Fruit fly (Drosophila melanogaster) whole organism, embryonic: Measurements from ENCODE around the gene CG14232.

Experiments used
- Adf1 ChIP-seq: fragments of 200-800 bp; sonication (Bioruptor generic); IDR thresholded peaks from 2 replicates; pipeline ENCODE4 v1.3.6; 2022; ENCODE audit warnings: missing biosample characterization, missing genetic modification characterization
- CG10267 ChIP-seq: fragments of 200-800 bp; sonication (Bioruptor generic); optimal IDR thresholded peaks from 2 replicates; lab custom pipeline; 2018; ENCODE audit warnings: missing biosample characterization, mild to moderate bottlenecking, missing genetic modification characterization, moderate library complexity
- CG10959 ChIP-seq: fragments of 200-800 bp; sonication (Bioruptor generic); IDR thresholded peaks from 2 replicates; pipeline ENCODE4 v1.3.6; 2022; ENCODE audit warnings: missing biosample characterization, missing genetic modification characterization
- CG11695 ChIP-seq: fragments of 200-800 bp; sonication (Bioruptor generic); IDR thresholded peaks from 3 replicates; pipeline ENCODE4 v1.3.6; 2022; ENCODE audit warnings: missing biosample characterization, missing genetic modification characterization
- CG12769 ChIP-seq: fragments of 200-800 bp; sonication (Bioruptor generic); optimal IDR thresholded peaks from 2 replicates; lab custom pipeline; 2019; ENCODE audit warnings: missing biosample characterization, mild to moderate bottlenecking, missing genetic modification characterization, moderate library complexity
- CG14667 ChIP-seq: fragments of 200-800 bp; sonication (Bioruptor generic); IDR thresholded peaks from 2 replicates; pipeline ENCODE4 v1.3.6; 2022; ENCODE audit warnings: missing biosample characterization, missing genetic modification characterization
- CG14710 ChIP-seq: fragments of 200-800 bp; sonication (Bioruptor generic); optimal IDR thresholded peaks from 3 replicates; lab custom pipeline; 2019; ENCODE audit warnings: missing biosample characterization, mild to moderate bottlenecking, missing genetic modification characterization, moderate library complexity
- CG1529 ChIP-seq: fragments of 200-800 bp; sonication (Bioruptor generic); optimal IDR thresholded peaks from 3 replicates; lab custom pipeline; 2018; ENCODE audit warnings: missing biosample characterization, missing genetic modification characterization
- CG17829 ChIP-seq: fragments of 200-800 bp; optimal IDR thresholded peaks from 2 replicates; lab custom pipeline; 2019; ENCODE audit warnings: missing biosample characterization, mild to moderate bottlenecking, missing genetic modification characterization, moderate library complexity
- CG2678 ChIP-seq: fragments of 200-800 bp; sonication (Bioruptor generic); optimal IDR thresholded peaks from 3 replicates; lab custom pipeline; 2019; ENCODE audit warnings: missing biosample characterization, mild to moderate bottlenecking, missing genetic modification characterization, moderate library complexity
- CG34376 ChIP-seq: fragments of 200-800 bp; sonication (Bioruptor generic); optimal IDR thresholded peaks from 2 replicates; lab custom pipeline; 2018; ENCODE audit warnings: missing biosample characterization, mild to moderate bottlenecking, missing genetic modification characterization
- CG42726 ChIP-seq: fragments of 200-800 bp; sonication (Bioruptor generic); IDR thresholded peaks from 2 replicates; pipeline ENCODE4 v1.3.6; 2022; ENCODE audit warnings: missing biosample characterization, missing genetic modification characterization; ENCODE audit not compliant: partially characterized antibody
- CG4404 ChIP-seq: fragments of 200-800 bp; sonication (Bioruptor generic); IDR thresholded peaks from 2 replicates; pipeline ENCODE4 v1.3.6; 2022; ENCODE audit warnings: missing biosample characterization, missing genetic modification characterization
- CG4707 ChIP-seq: fragments of 200-800 bp; sonication (Bioruptor generic); optimal IDR thresholded peaks from 2 replicates; lab custom pipeline; 2018; ENCODE audit warnings: missing biosample characterization, mild to moderate bottlenecking, missing genetic modification characterization, moderate library complexity
- CG4730 ChIP-seq: fragments of 200-800 bp; sonication (Bioruptor generic); IDR thresholded peaks from 2 replicates; pipeline ENCODE4 v1.3.6; 2022; ENCODE audit warnings: missing biosample characterization, missing genetic modification characterization
- CG6791 ChIP-seq: fragments of 200-800 bp; sonication (Bioruptor generic); IDR thresholded peaks from 3 replicates; pipeline ENCODE4 v1.3.6; 2022; ENCODE audit warnings: missing biosample characterization, missing genetic modification characterization; ENCODE audit not compliant: partially characterized antibody
- CG8359 ChIP-seq: fragments of 200-800 bp; sonication (Bioruptor generic); optimal IDR thresholded peaks from 2 replicates; lab custom pipeline; 2017; ENCODE audit warnings: missing biosample characterization, mild to moderate bottlenecking, missing genetic modification characterization, borderline replicate concordance
- CG9797 ChIP-seq: fragments of 200-800 bp; sonication (Bioruptor generic); optimal IDR thresholded peaks from 3 replicates; lab custom pipeline; 2018; ENCODE audit warnings: missing biosample characterization, mild to moderate bottlenecking, missing genetic modification characterization
- Dad ChIP-seq: fragments of 200-800 bp; sonication (Bioruptor generic); optimal IDR thresholded peaks from 3 replicates; lab custom pipeline; 2016; ENCODE audit warnings: missing biosample characterization, missing genetic modification characterization
- Deaf1 ChIP-seq: fragments of 200-800 bp; optimal IDR thresholded peaks from 3 replicates; lab custom pipeline; 2019; ENCODE audit warnings: missing biosample characterization, mild to moderate bottlenecking, missing genetic modification characterization, moderate library complexity
- Doc3 ChIP-seq: fragments of 200-800 bp; sonication (Bioruptor generic); IDR thresholded peaks from 3 replicates; pipeline ENCODE4 v1.3.6; 2022; ENCODE audit warnings: missing biosample characterization, missing genetic modification characterization; ENCODE audit not compliant: partially characterized antibody
- Fer1 ChIP-seq: fragments of 200-800 bp; sonication (Bioruptor generic); optimal IDR thresholded peaks from 2 replicates; lab custom pipeline; 2017; ENCODE audit warnings: missing biosample characterization, mild to moderate bottlenecking, missing genetic modification characterization
- Hand ChIP-seq: fragments of 200-800 bp; sonication (Bioruptor generic); optimal IDR thresholded peaks from 2 replicates; lab custom pipeline; 2017; ENCODE audit warnings: mild to moderate bottlenecking, missing biosample characterization, missing genetic modification reagents, missing genetic modification characterization
- Hr39 ChIP-seq: fragments of >200 bp; optimal IDR thresholded peaks from 2 replicates; lab custom pipeline; 2017
- MBD-R2 ChIP-seq: fragments of 200-800 bp; sonication (Bioruptor generic); IDR thresholded peaks from 2 replicates; pipeline ENCODE4 v1.3.6; 2022; ENCODE audit warnings: missing biosample characterization, missing genetic modification characterization
- Mrtf ChIP-seq: fragments of 200-800 bp; sonication (Bioruptor generic); IDR thresholded peaks from 3 replicates; pipeline ENCODE4 v1.3.6; 2022; ENCODE audit warnings: missing biosample characterization, missing genetic modification characterization
- Rx ChIP-seq: fragments of 200-800 bp; sonication (Bioruptor generic); IDR thresholded peaks from 2 replicates; pipeline ENCODE4 v1.3.6; 2022; ENCODE audit warnings: missing biosample characterization, missing genetic modification characterization
- Scr ChIP-seq: fragments of 200-800 bp; sonication (Bioruptor generic); IDR thresholded peaks from 2 replicates; pipeline ENCODE4 v1.3.6; 2022; ENCODE audit warnings: missing biosample characterization, missing genetic modification characterization; ENCODE audit not compliant: partially characterized antibody
- Sin3A ChIP-seq: fragments of >200 bp; optimal IDR thresholded peaks from 2 replicates; lab custom pipeline; 2018
- Xbp1 ChIP-seq: fragments of 200-800 bp; sonication (Bioruptor generic); optimal IDR thresholded peaks from 3 replicates; lab custom pipeline; 2016; ENCODE audit warnings: missing biosample characterization, mild to moderate bottlenecking, missing genetic modification characterization
- ap ChIP-seq: fragments of 200-800 bp; sonication (Bioruptor generic); IDR thresholded peaks from 2 replicates; pipeline ENCODE4 v1.3.6; 2022; ENCODE audit warnings: missing biosample characterization, missing genetic modification characterization
- br ChIP-seq: fragments of >200 bp; optimal IDR thresholded peaks from 2 replicates; lab custom pipeline; 2017
- ci ChIP-seq: fragments of 200-800 bp; sonication (Bioruptor generic); IDR thresholded peaks from 3 replicates; pipeline ENCODE4 v1.3.6; 2022; ENCODE audit warnings: missing biosample characterization, missing genetic modification characterization
- da ChIP-seq: fragments of 200-800 bp; sonication (Bioruptor generic); optimal IDR thresholded peaks from 2 replicates; lab custom pipeline; 2016; ENCODE audit warnings: missing biosample characterization, missing genetic modification characterization
- dmrt11E ChIP-seq: fragments of 200-800 bp; sonication (Bioruptor generic); optimal IDR thresholded peaks from 3 replicates; lab custom pipeline; 2018; ENCODE audit warnings: missing biosample characterization, mild to moderate bottlenecking, missing genetic modification characterization, moderate library complexity
- eyg ChIP-seq: fragments of 200-800 bp; sonication (Bioruptor generic); optimal IDR thresholded peaks from 3 replicates; lab custom pipeline; 2016; ENCODE audit warnings: missing biosample characterization, missing genetic modification characterization
- fd102C ChIP-seq: fragments of 200-800 bp; sonication (Bioruptor generic); optimal IDR thresholded peaks from 2 replicates; lab custom pipeline; 2018; ENCODE audit warnings: missing biosample characterization, mild to moderate bottlenecking, missing genetic modification characterization, moderate library complexity
- h ChIP-seq: fragments of >200 bp; optimal IDR thresholded peaks from 2 replicates; lab custom pipeline; 2017
- nom ChIP-seq: fragments of 200-800 bp; sonication (Bioruptor generic); optimal IDR thresholded peaks from 2 replicates; lab custom pipeline; 2017; ENCODE audit warnings: missing biosample characterization, missing genetic modification characterization, mild to moderate bottlenecking, moderate library complexity, missing genetic modification reagents
- org-1 ChIP-seq: fragments of 200-800 bp; sonication (Bioruptor generic); optimal IDR thresholded peaks from 2 replicates; lab custom pipeline; 2017; ENCODE audit warnings: missing biosample characterization, missing genetic modification characterization
- peb ChIP-seq: fragments of 200-800 bp; sonication (Bioruptor generic); IDR thresholded peaks from 2 replicates; pipeline ENCODE4 v1.3.6; 2022; ENCODE audit warnings: missing biosample characterization, missing genetic modification characterization
- phol ChIP-seq: fragments of 200-800 bp; sonication (Bioruptor generic); optimal IDR thresholded peaks from 3 replicates; lab custom pipeline; 2018; ENCODE audit warnings: missing biosample characterization, mild to moderate bottlenecking, missing genetic modification characterization, moderate library complexity
- pum ChIP-seq: fragments of 200-800 bp; sonication (Bioruptor generic); optimal IDR thresholded peaks from 2 replicates; lab custom pipeline; 2016; ENCODE audit warnings: missing biosample characterization, missing genetic modification characterization
- repo ChIP-seq: fragments of 200-800 bp; sonication (Bioruptor generic); optimal IDR thresholded peaks from 2 replicates; lab custom pipeline; 2016; ENCODE audit warnings: missing biosample characterization, missing genetic modification characterization
- sc ChIP-seq, 3 experiments: fragments of >200 bp in 2 of 3; fragments of 200-800 bp in 1 of 3; sonication (Bioruptor generic) in 1 of 3; optimal IDR thresholded peaks; 2 replicates in 2 of 3; 3 replicates in 1 of 3; lab custom pipeline; 2017; ENCODE audit warnings: mild to moderate bottlenecking in 1 of 3, missing biosample characterization in 1 of 3, missing genetic modification characterization in 1 of 3, missing genetic modification reagents in 1 of 3
- schlank ChIP-seq: fragments of 200-800 bp; sonication (Bioruptor generic); optimal IDR thresholded peaks from 2 replicates; lab custom pipeline; 2018; ENCODE audit warnings: missing biosample characterization, mild to moderate bottlenecking, missing genetic modification characterization
- tin ChIP-seq: fragments of 200-800 bp; sonication (Bioruptor generic); optimal IDR thresholded peaks from 3 replicates; lab custom pipeline; 2016; ENCODE audit warnings: missing biosample characterization, missing genetic modification characterization
- tna ChIP-seq: fragments of 200-800 bp; sonication (Bioruptor generic); IDR thresholded peaks from 2 replicates; pipeline ENCODE4 v1.3.6; 2022; ENCODE audit warnings: missing biosample characterization, missing genetic modification characterization; ENCODE audit not compliant: partially characterized antibody
- yki ChIP-seq: fragments of >200 bp; optimal IDR thresholded peaks from 3 replicates; lab custom pipeline; 2018
- zen ChIP-seq: fragments of 200-800 bp; sonication (Bioruptor generic); optimal IDR thresholded peaks from 3 replicates; lab custom pipeline; 2018; ENCODE audit warnings: missing biosample characterization, mild to moderate bottlenecking, missing genetic modification characterization, moderate library complexity

CG14232 gene

dm6 chrX:19692951-19693698, 10.9 kb downstream of the CG14232 start, which contains the start of gene Mer (continued):
- peak; percentile 76 for TF ChIP-seq tin (GFP tag; lab: Kevin White, UChicago)
- peak; percentile 45 for TF ChIP-seq Adf1 (GFP tag; lab: Robert Waterston, UW)
- TF ChIP-seq yki (lab: Kevin White, UChicago), result peak; percentile 41
- peak; percentile 75 for TF ChIP-seq schlank (tag; lab: Kevin White, UChicago)
- TF ChIP-seq pum (GFP tag; lab: Kevin White, UChicago), result peak; percentile 78
- TF ChIP-seq dmrt11E (tag; lab: Kevin White, UChicago), result peak; percentile 76
- TF ChIP-seq ci (GFP tag; lab: Robert Waterston, UW), result peak; percentile 89
- peak; percentile 67 for TF ChIP-seq CG4730 (GFP tag; lab: Robert Waterston, UW)
- peak; percentile 63 for TF ChIP-seq Rx (GFP tag; lab: Robert Waterston, UW)
- peak; percentile 76 for TF ChIP-seq repo
- TF ChIP-seq br, result no peak
- peak; percentile 12 for TF ChIP-seq Sin3A (lab: Kevin White, UChicago)
- peak; percentile 61 for TF ChIP-seq zen
- TF ChIP-seq CG2678 (tag; lab: Kevin White, UChicago), result peak; percentile 88
- TF ChIP-seq CG12769 (tag; lab: Kevin White, UChicago), result peak; percentile 94
- TF ChIP-seq Hr39 (lab: Kevin White, UChicago), result no peak
- TF ChIP-seq CG14710 (tag; lab: Kevin White, UChicago), result peak; percentile 62
- TF ChIP-seq CG10959 (GFP tag; lab: Robert Waterston, UW), result peak; percentile 66
- TF ChIP-seq h (lab: Kevin White, UChicago), result no peak
- no peak for TF ChIP-seq Scr (GFP tag; lab: Robert Waterston, UW)
- no peak for TF ChIP-seq sc (optimal IDR thresholded peaks at IDR 0.05; lab: Kevin White, UChicago)
- TF ChIP-seq sc (GFP tag; optimal IDR thresholded peaks at IDR 0.05; lab: Kevin White, UChicago), result no peak
- TF ChIP-seq Deaf1, result peak; percentile 54
- TF ChIP-seq CG8359, result peak; percentile 54
- no peak for TF ChIP-seq CG42726
- peak; percentile 52 for TF ChIP-seq da
- peak; percentile 91 for TF ChIP-seq Fer1 (GFP tag; lab: Kevin White, UChicago)
- peak; percentile 77 for TF ChIP-seq eyg (GFP tag; lab: Kevin White, UChicago)
- peak; percentile 67 for TF ChIP-seq CG9797
- peak; percentile 71 for TF ChIP-seq CG10267
- TF ChIP-seq CG1529 (GFP tag; lab: Kevin White, UChicago), result peak; percentile 70
- TF ChIP-seq fd102C (GFP tag; lab: Kevin White, UChicago), result peak; percentile 10
- TF ChIP-seq nom, result peak; percentile 79
- TF ChIP-seq ap (GFP tag; lab: Robert Waterston, UW), result peak; percentile 35; the same call in 1 of the 2 replicates
- peak; percentile 38; the same call in 1 of the 2 replicates for TF ChIP-seq tna (GFP tag; lab: Robert Waterston, UW)
- TF ChIP-seq Doc3 (GFP tag; lab: Robert Waterston, UW), result no peak
- peak; percentile 81 for TF ChIP-seq phol (tag; lab: Kevin White, UChicago)
- peak; percentile 60 for TF ChIP-seq CG4404
- TF ChIP-seq CG34376 (GFP tag; lab: Kevin White, UChicago), result peak; percentile 90
- peak; percentile 52; the same call in 1 of the 2 replicates for TF ChIP-seq CG14667 (GFP tag; lab: Robert Waterston, UW)
- TF ChIP-seq peb (GFP tag; lab: Robert Waterston, UW), result peak; percentile 55; the same call in 1 of the 2 replicates
- TF ChIP-seq org-1, result peak; percentile 81
- peak; percentile 87 for TF ChIP-seq CG17829 (tag; lab: Kevin White, UChicago)
- peak; percentile 88 for TF ChIP-seq MBD-R2 (GFP tag; lab: Robert Waterston, UW)
- TF ChIP-seq CG11695 (GFP tag; lab: Robert Waterston, UW), result peak; percentile 92
- TF ChIP-seq CG6791, result no peak
- peak; percentile 87 for TF ChIP-seq Xbp1 (GFP tag; lab: Kevin White, UChicago)
- peak; percentile 80 for TF ChIP-seq Dad (GFP tag; lab: Kevin White, UChicago)
- TF ChIP-seq CG4707 (GFP tag; lab: Kevin White, UChicago), result peak; percentile 37
- TF ChIP-seq Hand (GFP tag; lab: Kevin White, UChicago), result peak; percentile 80
- peak; percentile 85 for TF ChIP-seq Mrtf (GFP tag; lab: Robert Waterston, UW)
